Fruit fly (Drosophila melanogaster) Kc167 (cell line): ENCODE measurements around the gene cindr.

Source experiments
- Myc ChIP-seq: fragments of >200 bp; optimal IDR thresholded peaks from 2 replicates; lab custom pipeline; 2017; ENCODE audit warnings: missing external identifiers
- insv ChIP-seq: fragments of >200 bp; optimal IDR thresholded peaks from 3 replicates; lab custom pipeline; 2018; ENCODE audit warnings: missing external identifiers
- psq ChIP-seq: fragments of >200 bp; optimal IDR thresholded peaks from 2 replicates; lab custom pipeline; 2017; ENCODE audit warnings: missing external identifiers
- ttk ChIP-seq: sonication (Bioruptor generic); optimal IDR thresholded peaks from 2 replicates; lab custom pipeline; 2017; ENCODE audit warnings: missing external identifiers

- no peak for TF ChIP-seq Myc (lab: Kevin White, UChicago)
- TF ChIP-seq insv (lab: Kevin White, UChicago), result no peak
- no peak for TF ChIP-seq ttk
- no peak for TF ChIP-seq psq
These were observed 19.1 kb upstream of the cindr start for dm6 chr3R:30789363-30789762.
